Worm (Caenorhabditis elegans): ENCODE data around the gene F46G11.6.

ce11 chrX:5802582-5802981, 16.3 kb downstream of the F46G11.6 start:
- no peak for TF ChIP-seq ref-1 (GFP tag; conservative IDR thresholded peaks at IDR 0.05)
- TF ChIP-seq cog-1 (tag; optimal IDR thresholded peaks at IDR 0.05), result no peak
- no peak for TF ChIP-seq flt-1 (GFP tag; IDR thresholded peaks at IDR 0.05)
- no peak for TF ChIP-seq med-1 (GFP tag; optimal IDR thresholded peaks at IDR 0.05; ENCODE audit: insufficient read depth)
- no peak for TF ChIP-seq klf-2 (GFP tag; conservative IDR thresholded peaks at IDR 0.05)
